Worm (Caenorhabditis elegans): Measurements from ENCODE around the gene Y54F10BM.13.

DNA sequence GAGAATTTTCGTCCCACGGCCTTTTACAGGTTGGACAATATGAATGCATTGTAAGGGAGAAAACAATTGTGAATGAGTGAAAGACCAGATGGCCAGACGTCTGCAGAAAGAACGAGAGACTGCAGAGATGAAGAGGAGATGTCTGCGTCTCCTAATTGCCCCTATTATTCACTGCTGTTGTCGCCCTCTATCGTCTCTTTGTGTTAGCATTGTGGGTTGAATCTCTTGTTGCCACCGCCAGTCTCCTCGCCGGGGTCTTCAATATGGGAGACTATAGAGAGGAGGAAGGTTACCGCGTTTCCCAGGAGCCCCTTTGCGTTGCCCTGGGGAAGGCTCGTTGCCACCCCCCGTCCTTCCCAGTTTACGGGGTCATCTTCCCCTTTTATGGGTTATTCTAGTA is 26.0 kb downstream of the Y54F10BM.13 start, which contains the start of gene Y54F10BM.9:
- TF ChIP-seq tbp1 (GFP tag; optimal IDR thresholded peaks at IDR 0.05): no peak
- TF ChIP-seq lin-35 (GFP tag; optimal IDR thresholded peaks at IDR 0.05): no peak
- TF ChIP-seq madf-3 (GFP tag; IDR thresholded peaks at IDR 0.05): no peak
- no peak for TF ChIP-seq ceh-58 (GFP tag; IDR thresholded peaks at IDR 0.05)
- TF ChIP-seq nfya-1 (tag; optimal IDR thresholded peaks at IDR 0.05; ENCODE audit: borderline replicate concordance, insufficient read depth): no peak
- TF ChIP-seq F37B4.10 (GFP tag; IDR thresholded peaks at IDR 0.05): no peak
